Worm (Caenorhabditis elegans): Measurements from ENCODE around the gene srsx-25.

Gene srsx-25

ce11 chrIV:13408018-13408417 is 43.0 kb downstream of the srsx-25 start, which contains the start of gene Y62E10A.19:
Gene Y62E10A.19, minus strand, starts transcription at chrIV:13408306.
- no peak for TF ChIP-seq alr-1 (tag; optimal IDR thresholded peaks at IDR 0.05)
- no peak for TF ChIP-seq crh-2 (tag; optimal IDR thresholded peaks at IDR 0.05)
- peak; percentile 32 for TF ChIP-seq blmp-1 (tag; optimal IDR thresholded peaks at IDR 0.05; ENCODE audit: insufficient read depth)

- TF ChIP-seq snpc-4 (tag; optimal IDR thresholded peaks at IDR 0.05) (no peak), mbf-1 (tag; optimal IDR thresholded peaks at IDR 0.05) (no peak), nhr-237 (tag; optimal IDR thresholded peaks at IDR 0.05) (no peak), C34F6.9 (tag; optimal IDR thresholded peaks at IDR 0.05) (peak; percentile 53), unc-55 (GFP tag; optimal IDR thresholded peaks at IDR 0.05) (peak; percentile 15), lin-11 (tag; optimal IDR thresholded peaks at IDR 0.05) (no peak), F13H6.1 (tag; optimal IDR thresholded peaks at IDR 0.05) (peak; percentile 0), ztf-4 (tag; optimal IDR thresholded peaks at IDR 0.05) (no peak), nhr-23 (tag; optimal IDR thresholded peaks at IDR 0.05) (no peak), nhr-129 (tag; optimal IDR thresholded peaks at IDR 0.05) (peak; percentile 64), nhr-10 (tag; optimal IDR thresholded peaks at IDR 0.05) (no peak)
Measured at ce11 chrIV:13412845-13413383, 47.9 kb downstream of the srsx-25 start, which contains the start of gene gcl-1. Gene gcl-1, minus strand, starts transcription at chrIV:13412895.

ce11 chrIV:13415739-13416271 is 50.8 kb downstream of the srsx-25 start, which contains the start of the genes pik-1 and aptf-2:
Gene pik-1, plus strand, starts transcription at chrIV:13416041.
Gene aptf-2, minus strand, starts transcription at chrIV:13416051.
- TF ChIP-seq zag-1 (tag; optimal IDR thresholded peaks at IDR 0.05) (no peak), nhr-129 (tag; optimal IDR thresholded peaks at IDR 0.05) (peak; percentile 65), elt-3 (tag; optimal IDR thresholded peaks at IDR 0.05) (no peak), C34F6.9 (tag; optimal IDR thresholded peaks at IDR 0.05) (peak; percentile 16), unc-55 (GFP tag; optimal IDR thresholded peaks at IDR 0.05) (peak; percentile 38)

All from whole organism, L2 larva.